Fruit fly (Drosophila melanogaster) whole organism: ENCODE data around the gene CG3984.

Experiments
- CG8478 ChIP-seq: fragments of >200 bp; optimal IDR thresholded peaks from 2 replicates; lab custom pipeline; 2018; ENCODE audit warnings: inconsistent platforms
- Dll ChIP-seq: fragments of >200 bp; optimal IDR thresholded peaks from 2 replicates; lab custom pipeline; 2017
- EcR ChIP-seq, 2 experiments: fragments of >200 bp; optimal IDR thresholded peaks; 2 replicates each; lab custom pipeline; 2017; ENCODE audit warnings: missing biosample characterization in 2 of 2, missing genetic modification characterization in 2 of 2, missing genetic modification reagents in 2 of 2
- pan ChIP-seq: fragments of >200 bp; optimal IDR thresholded peaks from 2 replicates; lab custom pipeline; 2017
- psq ChIP-seq: fragments of >200 bp; optimal IDR thresholded peaks from 2 replicates; lab custom pipeline; 2017
- usp ChIP-seq: fragments of >200 bp; optimal IDR thresholded peaks from 2 replicates; lab custom pipeline; 2017; ENCODE audit warnings: missing biosample characterization, missing genetic modification characterization, mixed read lengths

Gene CG3984

dm6 chr3R:15113584-15113983, 23.4 kb upstream of the CG3984 start:
- TF ChIP-seq Dll (lab: Kevin White, UChicago): no peak
- TF ChIP-seq psq (lab: Kevin White, UChicago): no peak
- no peak for TF ChIP-seq EcR (GFP tag; optimal IDR thresholded peaks at IDR 0.05; lab: Kevin White, UChicago)
- TF ChIP-seq pan: no peak
- no peak for TF ChIP-seq CG8478 (lab: Kevin White, UChicago)
- TF ChIP-seq usp (GFP tag; lab: Kevin White, UChicago): no peak

- TF ChIP-seq CG8478 (lab: Kevin White, UChicago) (no peak), EcR (GFP tag; optimal IDR thresholded peaks at IDR 0.05; lab: Kevin White, UChicago) (peak in 1 of 2 experiments; percentile 21)
Measured at dm6 chr3R:15114465-15115228, 22.3 kb upstream of the CG3984 start.

- TF ChIP-seq Dll (lab: Kevin White, UChicago): no peak
- TF ChIP-seq psq (lab: Kevin White, UChicago): no peak
- no peak for TF ChIP-seq pan
- TF ChIP-seq usp (GFP tag; lab: Kevin White, UChicago): no peak
- TF ChIP-seq CG8478 (lab: Kevin White, UChicago): no peak
Measured at dm6 chr3R:15117765-15118164, 19.2 kb upstream of the CG3984 start.

- TF ChIP-seq CG8478 (lab: Kevin White, UChicago) (no peak), psq (lab: Kevin White, UChicago) (no peak), Dll (lab: Kevin White, UChicago) (no peak), usp (GFP tag; lab: Kevin White, UChicago) (no peak), pan (no peak), EcR (GFP tag; optimal IDR thresholded peaks at IDR 0.05; lab: Kevin White, UChicago) (no peak)
Measured at dm6 chr3R:15119730-15120129, 17.2 kb upstream of the CG3984 start.

dm6 chr3R:15121599-15122394, 15.2 kb upstream of the CG3984 start:
- TF ChIP-seq EcR (GFP tag; optimal IDR thresholded peaks at IDR 0.05; lab: Kevin White, UChicago) (no peak), Dll (lab: Kevin White, UChicago) (no peak), psq (lab: Kevin White, UChicago) (no peak), usp (GFP tag; lab: Kevin White, UChicago) (no peak), pan (no peak), CG8478 (lab: Kevin White, UChicago) (no peak)

- TF ChIP-seq usp (GFP tag; lab: Kevin White, UChicago) (no peak), Dll (lab: Kevin White, UChicago) (no peak), EcR (GFP tag; optimal IDR thresholded peaks at IDR 0.05; lab: Kevin White, UChicago) (no peak), pan (no peak), psq (lab: Kevin White, UChicago) (no peak)
Measured at dm6 chr3R:15123036-15123715, 13.8 kb upstream of the CG3984 start.

- TF ChIP-seq EcR (GFP tag; optimal IDR thresholded peaks at IDR 0.05; lab: Kevin White, UChicago) (no peak), pan (no peak), Dll (lab: Kevin White, UChicago) (no peak), psq (lab: Kevin White, UChicago) (no peak), CG8478 (lab: Kevin White, UChicago) (no peak), usp (GFP tag; lab: Kevin White, UChicago) (no peak)
Measured at dm6 chr3R:15124559-15124958, 12.4 kb upstream of the CG3984 start.

dm6 chr3R:15125796-15126195, 11.2 kb upstream of the CG3984 start:
- TF ChIP-seq usp (GFP tag; lab: Kevin White, UChicago): no peak
- TF ChIP-seq CG8478 (lab: Kevin White, UChicago): no peak
- TF ChIP-seq EcR (GFP tag; optimal IDR thresholded peaks at IDR 0.05; lab: Kevin White, UChicago): no peak
- TF ChIP-seq pan: no peak
- no peak for TF ChIP-seq Dll (lab: Kevin White, UChicago)
- no peak for TF ChIP-seq psq (lab: Kevin White, UChicago)

dm6 chr3R:15128060-15128459, 8.9 kb upstream of the CG3984 start:
- no peak for TF ChIP-seq pan
- no peak for TF ChIP-seq CG8478 (lab: Kevin White, UChicago)

dm6 chr3R:15128646-15129429, 8.1 kb upstream of the CG3984 start:
- no peak for TF ChIP-seq psq (lab: Kevin White, UChicago)
- no peak for TF ChIP-seq pan
- no peak for TF ChIP-seq usp (GFP tag; lab: Kevin White, UChicago)
- no peak for TF ChIP-seq EcR (GFP tag; optimal IDR thresholded peaks at IDR 0.05; lab: Kevin White, UChicago)
- TF ChIP-seq CG8478 (lab: Kevin White, UChicago): no peak
- no peak for TF ChIP-seq Dll (lab: Kevin White, UChicago)

- TF ChIP-seq usp (GFP tag; lab: Kevin White, UChicago): no peak
- no peak for TF ChIP-seq CG8478 (lab: Kevin White, UChicago)
- no peak for TF ChIP-seq Dll (lab: Kevin White, UChicago)
- TF ChIP-seq EcR (GFP tag; optimal IDR thresholded peaks at IDR 0.05; lab: Kevin White, UChicago): no peak
- TF ChIP-seq psq (lab: Kevin White, UChicago): no peak
- no peak for TF ChIP-seq pan
Measured at dm6 chr3R:15129998-15130397, 7.0 kb upstream of the CG3984 start.
